Worm (Caenorhabditis elegans): ENCODE results near the gene oxy-4.

Gene oxy-4

ce11 chrIII:5165211-5165610, 6.6 kb upstream of the oxy-4 start, which contains the start of gene T10F2.2:
T10F2.2 (minus strand) TSS chrIII:5165311.
- TF ChIP-seq fkh-10 (GFP tag; optimal IDR thresholded peaks at IDR 0.05) (no peak), mes-2 (tag; optimal IDR thresholded peaks at IDR 0.05; ENCODE audit: poor library complexity, severe bottlenecking) (no peak), arid-1 (GFP tag; conservative IDR thresholded peaks at IDR 0.05) (no peak), T26A8.4 (GFP tag; IDR thresholded peaks at IDR 0.05) (no peak), ctbp-1 (GFP tag; IDR thresholded peaks at IDR 0.05) (no peak), daf-8 (GFP tag; IDR thresholded peaks at IDR 0.05) (no peak), ceh-44 (GFP tag; IDR thresholded peaks at IDR 0.05) (no peak), nhr-102 (tag; optimal IDR thresholded peaks at IDR 0.05) (no peak), ceh-62 (tag; optimal IDR thresholded peaks at IDR 0.05) (no peak), daf-12 (tag; optimal IDR thresholded peaks at IDR 0.05) (no peak), jun-1 (tag; optimal IDR thresholded peaks at IDR 0.05) (no peak), ZK546.5 (tag; optimal IDR thresholded peaks at IDR 0.05) (no peak)

DNA sequence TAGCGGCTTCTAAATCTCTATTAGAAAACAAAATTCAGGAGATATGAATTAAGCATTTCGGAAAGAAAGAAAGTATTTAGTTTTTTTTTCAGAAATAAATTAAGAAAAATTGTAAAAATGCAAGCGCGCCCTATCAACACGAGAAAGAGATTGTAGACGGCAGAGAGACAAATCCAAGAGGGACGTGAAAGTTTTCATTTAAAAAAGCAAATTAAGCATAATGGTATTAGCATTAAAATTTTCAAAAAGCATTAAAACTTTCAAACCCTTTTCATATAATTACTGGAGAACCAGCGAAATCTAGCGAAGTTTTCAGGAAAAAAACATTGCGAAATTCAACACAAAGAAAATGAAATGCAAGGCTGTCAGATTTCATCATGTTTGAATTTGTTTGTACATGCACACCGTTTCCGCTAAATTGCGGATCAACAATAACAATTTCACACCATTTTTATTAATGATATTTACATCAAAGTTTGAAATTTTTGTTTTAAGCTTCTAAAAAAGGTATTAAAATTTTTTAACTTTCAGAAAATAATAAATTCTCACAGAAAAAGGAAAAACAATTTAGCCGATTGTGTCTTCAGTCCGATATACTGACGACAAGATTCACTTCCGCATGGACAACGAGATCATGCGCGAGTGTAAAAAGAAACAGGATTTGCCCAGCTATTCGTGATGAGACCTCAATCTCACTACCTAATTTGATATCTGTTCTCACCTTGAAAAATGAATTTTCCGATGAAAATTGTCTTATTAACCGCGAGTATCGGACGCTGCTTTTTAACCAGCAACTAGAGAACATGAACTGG, 4.5 kb upstream of the oxy-4 start, which contains the start of gene gars-1:
TSS of gene gars-1 (minus strand) at position 808 of the 812 bp plus-strand sequence.
- TF ChIP-seq dpl-1 (GFP tag; optimal IDR thresholded peaks at IDR 0.05) (peak; percentile 11), attf-4 (tag; optimal IDR thresholded peaks at IDR 0.05) (no peak), fkh-10 (GFP tag; optimal IDR thresholded peaks at IDR 0.05) (no peak), hlh-30 (tag; optimal IDR thresholded peaks at IDR 0.05; ENCODE audit: insufficient read depth) (no peak), lsy-2 (tag; optimal IDR thresholded peaks at IDR 0.05) (peak in 1 of 2 experiments; percentile 2), mes-2 (tag; optimal IDR thresholded peaks at IDR 0.05; ENCODE audit: poor library complexity, severe bottlenecking) (peak; percentile 8), lin-38 (GFP tag; IDR thresholded peaks at IDR 0.05) (0 out of 2 replicates have a peak, but pooled peaks have one; percentile 12), aly-2 (tag; optimal IDR thresholded peaks at IDR 0.05) (no peak), egl-27 (tag; optimal IDR thresholded peaks at IDR 0.05) (no peak), nhr-77 (tag; optimal IDR thresholded peaks at IDR 0.05) (peak; percentile 9), daf-16 (GFP tag; optimal IDR thresholded peaks at IDR 0.05) (no peak), daf-16 (tag; optimal IDR thresholded peaks at IDR 0.05) (peak; percentile 14), nhr-6 (tag; optimal IDR thresholded peaks at IDR 0.05) (peak; percentile 17), arid-1 (GFP tag; conservative IDR thresholded peaks at IDR 0.05) (no peak)

ce11 chrIII:5160803-5161202, 2.2 kb upstream of the oxy-4 start:
- peak in 1 of 2 experiments; percentile 91 for TF ChIP-seq unc-62 (GFP tag; optimal IDR thresholded peaks at IDR 0.05 in 1 of 2)
- no peak for TF ChIP-seq unc-62 (tag; optimal IDR thresholded peaks at IDR 0.05)
- no peak for TF ChIP-seq ceh-32 (tag; optimal IDR thresholded peaks at IDR 0.05; ENCODE audit: poor library complexity)
- no peak for TF ChIP-seq tag-97 (GFP tag; IDR thresholded peaks at IDR 0.05)
- no peak for TF ChIP-seq T26A8.4 (GFP tag; IDR thresholded peaks at IDR 0.05)
- no peak for TF ChIP-seq spr-1 (tag; optimal IDR thresholded peaks at IDR 0.05)
- TF ChIP-seq snpc-1.2 (GFP tag; IDR thresholded peaks at IDR 0.05) = no peak
- TF ChIP-seq nhr-11 (tag; optimal IDR thresholded peaks at IDR 0.05) = no peak
- TF ChIP-seq sdz-12 (GFP tag; optimal IDR thresholded peaks at IDR 0.05) = no peak
- no peak for TF ChIP-seq nhr-111 (GFP tag; optimal IDR thresholded peaks at IDR 0.05)
- TF ChIP-seq nhr-77 (tag; optimal IDR thresholded peaks at IDR 0.05) = no peak
- no peak for TF ChIP-seq dmd-9 (GFP tag; IDR thresholded peaks at IDR 0.05)
- no peak for TF ChIP-seq nhr-76 (tag; optimal IDR thresholded peaks at IDR 0.05)
- no peak for TF ChIP-seq F49E8.2 (tag; optimal IDR thresholded peaks at IDR 0.05; ENCODE audit: borderline replicate concordance)
- TF ChIP-seq ceh-44 (GFP tag; IDR thresholded peaks at IDR 0.05) = no peak
- 0 out of 2 replicates have a peak, but pooled peaks have one; percentile 12 for TF ChIP-seq F26F4.8 (GFP tag; conservative IDR thresholded peaks at IDR 0.05)

Measured in whole organism, L4 larva.